Fruit fly (Drosophila melanogaster) whole organism, embryonic: Measurements from ENCODE around the gene sick.

ENCODE experiments used
- ATbp ChIP-seq: fragments of 200-800 bp; sonication (Bioruptor generic); optimal IDR thresholded peaks from 2 replicates; lab custom pipeline; 2017; ENCODE audit warnings: missing biosample characterization, mild to moderate bottlenecking, missing genetic modification characterization, missing genetic modification reagents
- Awh ChIP-seq: fragments of 200-800 bp; sonication (Bioruptor generic); IDR thresholded peaks from 2 replicates; pipeline ENCODE4, ENCODE4 v1.3.6; 2022; ENCODE audit warnings: missing biosample characterization, missing genetic modification characterization
- C15 ChIP-seq: fragments of 200-800 bp; sonication (Bioruptor generic); IDR thresholded peaks from 3 replicates; pipeline ENCODE4 v1.3.6; 2022; ENCODE audit warnings: missing biosample characterization, missing genetic modification characterization
- CG1024 ChIP-seq: fragments of 200-800 bp; sonication (Bioruptor generic); IDR thresholded peaks from 2 replicates; pipeline ENCODE4 v1.3.6; 2022; ENCODE audit warnings: missing biosample characterization, missing genetic modification characterization
- CG10267 ChIP-seq: fragments of 200-800 bp; sonication (Bioruptor generic); optimal IDR thresholded peaks from 2 replicates; lab custom pipeline; 2018; ENCODE audit warnings: missing biosample characterization, mild to moderate bottlenecking, missing genetic modification characterization, moderate library complexity
- CG11456 ChIP-seq: fragments of 200-800 bp; sonication (Bioruptor generic); IDR thresholded peaks from 3 replicates; pipeline ENCODE4 v1.3.6; 2022; ENCODE audit warnings: missing biosample characterization, missing genetic modification characterization
- CG11504 ChIP-seq: fragments of 200-800 bp; sonication (Bioruptor generic); optimal IDR thresholded peaks from 3 replicates; lab custom pipeline; 2019; ENCODE audit warnings: missing biosample characterization, mild to moderate bottlenecking, missing genetic modification characterization, moderate library complexity
- CG15601 ChIP-seq: fragments of 200-800 bp; sonication (Bioruptor generic); optimal IDR thresholded peaks from 3 replicates; lab custom pipeline; 2019; ENCODE audit warnings: missing biosample characterization, mild to moderate bottlenecking, missing genetic modification characterization, moderate library complexity
- CG1792 ChIP-seq: fragments of 200-800 bp; sonication (Bioruptor generic); optimal IDR thresholded peaks from 2 replicates; lab custom pipeline; 2016; ENCODE audit warnings: missing biosample characterization, missing genetic modification characterization
- CG18262 ChIP-seq: fragments of 200-800 bp; optimal IDR thresholded peaks from 3 replicates; lab custom pipeline; 2019; ENCODE audit warnings: missing biosample characterization, mild to moderate bottlenecking, missing genetic modification characterization, moderate library complexity
- CG2678 ChIP-seq: fragments of 200-800 bp; sonication (Bioruptor generic); optimal IDR thresholded peaks from 3 replicates; lab custom pipeline; 2019; ENCODE audit warnings: missing biosample characterization, mild to moderate bottlenecking, missing genetic modification characterization, moderate library complexity
- CG33557 ChIP-seq: fragments of 200-800 bp; sonication (Bioruptor generic); optimal IDR thresholded peaks from 2 replicates; lab custom pipeline; 2019; ENCODE audit warnings: missing biosample characterization, mild to moderate bottlenecking, missing genetic modification characterization, moderate library complexity
- CG4282 ChIP-seq: fragments of 200-800 bp; sonication (Bioruptor generic); optimal IDR thresholded peaks from 2 replicates; lab custom pipeline; 2016; ENCODE audit warnings: missing biosample characterization, missing genetic modification characterization
- CG6765 ChIP-seq: fragments of 200-800 bp; sonication (Bioruptor generic); optimal IDR thresholded peaks from 3 replicates; lab custom pipeline; 2017; ENCODE audit warnings: missing biosample characterization, mild to moderate bottlenecking, missing genetic modification characterization
- CG7839 ChIP-seq: fragments of 200-800 bp; sonication (Bioruptor generic); optimal IDR thresholded peaks from 3 replicates; lab custom pipeline; 2018; ENCODE audit warnings: missing biosample characterization, mild to moderate bottlenecking, missing genetic modification characterization, moderate library complexity
- CG8765 ChIP-seq: fragments of 200-800 bp; sonication (Bioruptor generic); IDR thresholded peaks from 2 replicates; pipeline ENCODE4 v1.3.6; 2022; ENCODE audit warnings: missing biosample characterization, missing genetic modification characterization
- CG9727 ChIP-seq: fragments of 200-800 bp; sonication (Bioruptor generic); optimal IDR thresholded peaks from 3 replicates; lab custom pipeline; 2017; ENCODE audit warnings: missing biosample characterization, mild to moderate bottlenecking, missing genetic modification characterization
- D19A ChIP-seq: fragments of 200-800 bp; optimal IDR thresholded peaks from 3 replicates; lab custom pipeline; 2019; ENCODE audit warnings: missing biosample characterization, mild to moderate bottlenecking, missing genetic modification characterization, moderate library complexity
- Dbx ChIP-seq: fragments of 200-800 bp; sonication (Bioruptor generic); IDR thresholded peaks from 3 replicates; pipeline ENCODE4 v1.3.6; 2022; ENCODE audit warnings: missing biosample characterization, missing genetic modification characterization
- Dip3 ChIP-seq: fragments of 200-800 bp; sonication (Bioruptor generic); optimal IDR thresholded peaks from 3 replicates; lab custom pipeline; 2016; ENCODE audit warnings: missing biosample characterization, missing genetic modification characterization
- Ets65A ChIP-seq: fragments of 200-800 bp; sonication (Bioruptor generic); peaks from one replicate; lab custom pipeline; 2016; ENCODE audit warnings: missing biosample characterization, missing genetic modification characterization
- H15 ChIP-seq: fragments of 200-800 bp; sonication (Bioruptor generic); IDR thresholded peaks from 3 replicates; pipeline ENCODE4 v1.3.6; 2022; ENCODE audit warnings: missing biosample characterization, missing genetic modification characterization
- Hr3 ChIP-seq: fragments of 200-800 bp; sonication (Bioruptor generic); optimal IDR thresholded peaks from 3 replicates; lab custom pipeline; 2016; ENCODE audit warnings: missing biosample characterization, missing genetic modification characterization
- Lpt ChIP-seq: fragments of >200 bp; optimal IDR thresholded peaks from 2 replicates; lab custom pipeline; 2018; ENCODE audit warnings: missing biosample characterization, missing genetic modification characterization
- MBD-R2 ChIP-seq: fragments of 200-800 bp; sonication (Bioruptor generic); IDR thresholded peaks from 2 replicates; pipeline ENCODE4 v1.3.6; 2022; ENCODE audit warnings: missing biosample characterization, missing genetic modification characterization
- Med ChIP-seq: fragments of 200-800 bp; sonication (Bioruptor generic); peaks from one replicate; lab custom pipeline; 2016; ENCODE audit warnings: missing biosample characterization, missing genetic modification characterization, mild to moderate bottlenecking, inconsistent platforms, moderate library complexity
- NC2β ChIP-seq: fragments of 200-800 bp; sonication (Bioruptor generic); optimal IDR thresholded peaks from 2 replicates; lab custom pipeline; 2016; ENCODE audit warnings: missing biosample characterization, missing genetic modification characterization
- Nf-YC ChIP-seq: fragments of 200-800 bp; optimal IDR thresholded peaks from 3 replicates; lab custom pipeline; 2019; ENCODE audit warnings: missing biosample characterization, mild to moderate bottlenecking, missing genetic modification characterization, moderate library complexity
- Spps ChIP-seq: fragments of 200-800 bp; sonication (Bioruptor generic); optimal IDR thresholded peaks from 2 replicates; lab custom pipeline; 2018; ENCODE audit warnings: missing biosample characterization, mild to moderate bottlenecking, missing genetic modification characterization
- Ssrp ChIP-seq: fragments of 200-800 bp; sonication (Bioruptor generic); optimal IDR thresholded peaks from 2 replicates; lab custom pipeline; 2018; ENCODE audit warnings: missing biosample characterization, mild to moderate bottlenecking, missing genetic modification characterization, moderate library complexity
- az2 ChIP-seq: fragments of 200-800 bp; sonication (Bioruptor generic); optimal IDR thresholded peaks from 3 replicates; lab custom pipeline; 2016; ENCODE audit warnings: missing biosample characterization, missing genetic modification characterization
- da ChIP-seq: fragments of 200-800 bp; sonication (Bioruptor generic); optimal IDR thresholded peaks from 2 replicates; lab custom pipeline; 2016; ENCODE audit warnings: missing biosample characterization, missing genetic modification characterization
- disco-r ChIP-seq: fragments of 200-800 bp; sonication (Bioruptor generic); optimal IDR thresholded peaks from 2 replicates; lab custom pipeline; 2016; ENCODE audit warnings: missing biosample characterization, missing genetic modification characterization
- dysf ChIP-seq: fragments of 200-800 bp; sonication (Bioruptor generic); IDR thresholded peaks from 3 replicates; pipeline ENCODE4 v1.3.6; 2022; ENCODE audit warnings: missing biosample characterization, missing genetic modification characterization
- emc ChIP-seq: fragments of 200-800 bp; sonication (Bioruptor generic); optimal IDR thresholded peaks from 2 replicates; lab custom pipeline; 2016; ENCODE audit warnings: missing biosample characterization, missing genetic modification characterization
- fd3F ChIP-seq: fragments of 200-800 bp; sonication (Bioruptor generic); optimal IDR thresholded peaks from 2 replicates; lab custom pipeline; 2018; ENCODE audit warnings: missing biosample characterization, mild to moderate bottlenecking, missing genetic modification characterization, moderate library complexity
- grau ChIP-seq: fragments of 200-800 bp; optimal IDR thresholded peaks from 3 replicates; lab custom pipeline; 2019; ENCODE audit warnings: missing biosample characterization, mild to moderate bottlenecking, missing genetic modification characterization, moderate library complexity
- nerfin-1 ChIP-seq: fragments of 200-800 bp; sonication (Bioruptor generic); optimal IDR thresholded peaks from 3 replicates; lab custom pipeline; 2019; ENCODE audit warnings: missing biosample characterization, mild to moderate bottlenecking, missing genetic modification characterization, moderate library complexity
- oc ChIP-seq: fragments of 200-800 bp; sonication (Bioruptor generic); optimal IDR thresholded peaks from 2 replicates; lab custom pipeline; 2018; ENCODE audit warnings: missing biosample characterization, mild to moderate bottlenecking, missing genetic modification characterization, moderate library complexity
- pan ChIP-seq, 4 experiments: fragments of >200 bp in 3 of 4; fragments of 200-800 bp in 1 of 4; sonication (Bioruptor generic) in 1 of 4; optimal IDR thresholded peaks in 3 of 4; IDR thresholded peaks in 1 of 4; 2 replicates each; pipeline versions ENCODE4 v1.3.6 to Lab custom; 2017 to 2022; ENCODE audit warnings: missing biosample characterization in 2 of 4, missing genetic modification characterization in 2 of 4, mixed read lengths in 1 of 4
- phol ChIP-seq: fragments of 200-800 bp; sonication (Bioruptor generic); optimal IDR thresholded peaks from 3 replicates; lab custom pipeline; 2018; ENCODE audit warnings: missing biosample characterization, mild to moderate bottlenecking, missing genetic modification characterization, moderate library complexity
- so ChIP-seq: fragments of 200-800 bp; sonication (Bioruptor generic); IDR thresholded peaks from 3 replicates; pipeline ENCODE4 v1.3.6; 2022; ENCODE audit warnings: missing biosample characterization, missing genetic modification characterization
- ssp ChIP-seq: fragments of 200-800 bp; sonication (Bioruptor generic); IDR thresholded peaks from 2 replicates; pipeline ENCODE4 v1.3.6; 2022; ENCODE audit warnings: missing biosample characterization, missing genetic modification characterization
- trem ChIP-seq: fragments of 200-800 bp; optimal IDR thresholded peaks from 3 replicates; lab custom pipeline; 2019; ENCODE audit warnings: missing biosample characterization, mild to moderate bottlenecking, missing genetic modification characterization, moderate library complexity
- tup ChIP-seq: fragments of 200-800 bp; sonication (Bioruptor generic); optimal IDR thresholded peaks from 2 replicates; lab custom pipeline; 2016; ENCODE audit warnings: missing biosample characterization, mild to moderate bottlenecking, missing genetic modification characterization, moderate library complexity
- twi ChIP-seq: fragments of 200-800 bp; optimal IDR thresholded peaks from 2 replicates; lab custom pipeline; 2019; ENCODE audit warnings: missing biosample characterization, mild to moderate bottlenecking, missing genetic modification characterization, moderate library complexity
- wor ChIP-seq: fragments of 200-800 bp; sonication (Bioruptor generic); IDR thresholded peaks from 2 replicates; pipeline ENCODE4 v1.3.6; 2022; ENCODE audit warnings: missing biosample characterization, missing genetic modification characterization
- yki ChIP-seq: fragments of >200 bp; optimal IDR thresholded peaks from 3 replicates; lab custom pipeline; 2018
- zen ChIP-seq: fragments of 200-800 bp; sonication (Bioruptor generic); optimal IDR thresholded peaks from 3 replicates; lab custom pipeline; 2018; ENCODE audit warnings: missing biosample characterization, mild to moderate bottlenecking, missing genetic modification characterization, moderate library complexity
- zf30C ChIP-seq: fragments of 200-800 bp; sonication (Bioruptor generic); optimal IDR thresholded peaks from 3 replicates; lab custom pipeline; 2018; ENCODE audit warnings: missing biosample characterization, mild to moderate bottlenecking, missing genetic modification characterization

Gene sick

DNA sequence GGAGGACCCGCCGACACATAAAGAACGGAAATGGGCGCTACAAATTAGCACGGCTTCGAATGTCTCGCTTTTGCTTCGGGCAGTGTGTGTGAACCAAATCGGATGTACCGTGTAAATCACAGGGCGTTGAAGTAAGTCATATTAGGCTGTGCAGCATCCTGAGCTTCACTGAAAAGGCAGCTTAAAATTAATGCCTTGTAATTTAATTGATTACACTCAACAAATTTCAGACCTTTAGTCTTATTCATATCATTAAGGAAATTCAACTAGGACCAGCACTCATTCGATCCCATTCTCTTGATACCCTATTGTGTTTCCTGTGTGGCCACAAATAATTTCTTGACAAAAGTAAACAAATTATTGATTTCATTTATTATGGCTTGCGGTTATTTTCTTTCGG lies 73.8 kb downstream of the sick start (continued):
- TF ChIP-seq NC2β (GFP tag; lab: Kevin White, UChicago): peak; percentile 33
- TF ChIP-seq so (GFP tag; lab: Robert Waterston, UW): peak; percentile 79
- TF ChIP-seq oc (tag; lab: Kevin White, UChicago): peak; percentile 4
- TF ChIP-seq fd3F (GFP tag; lab: Kevin White, UChicago): peak; percentile 50
- TF ChIP-seq Hr3: peak; percentile 53
- TF ChIP-seq CG8765: peak; percentile 88
- peak; percentile 32 for TF ChIP-seq tup
- TF ChIP-seq CG1792 (GFP tag; lab: Kevin White, UChicago): peak; percentile 33
- TF ChIP-seq wor (GFP tag; lab: Robert Waterston, UW): peak; percentile 66
- peak; percentile 39 for TF ChIP-seq D19A (tag; lab: Kevin White, UChicago)
- TF ChIP-seq CG1024 (GFP tag; lab: Robert Waterston, UW): peak; percentile 63
- TF ChIP-seq trem (tag; lab: Kevin White, UChicago): peak; percentile 39
- TF ChIP-seq dysf (GFP tag; lab: Robert Waterston, UW): peak; percentile 87
- TF ChIP-seq CG6765: no peak
- TF ChIP-seq, all 482 proteins: peak for 306

- peak; percentile 20 for TF ChIP-seq Med (GFP tag; lab: Kevin White, UChicago)
- TF ChIP-seq da: no peak
- TF ChIP-seq Ets65A (GFP tag; lab: Kevin White, UChicago): peak; percentile 4
- peak; percentile 52 for TF ChIP-seq grau
- TF ChIP-seq Awh (GFP tag; lab: Robert Waterston, UW): no peak
- TF ChIP-seq, all 482 proteins: peak for 3
Observed at dm6 chr2L:19872109-19872508, 75.9 kb downstream of the sick start.

DNA sequence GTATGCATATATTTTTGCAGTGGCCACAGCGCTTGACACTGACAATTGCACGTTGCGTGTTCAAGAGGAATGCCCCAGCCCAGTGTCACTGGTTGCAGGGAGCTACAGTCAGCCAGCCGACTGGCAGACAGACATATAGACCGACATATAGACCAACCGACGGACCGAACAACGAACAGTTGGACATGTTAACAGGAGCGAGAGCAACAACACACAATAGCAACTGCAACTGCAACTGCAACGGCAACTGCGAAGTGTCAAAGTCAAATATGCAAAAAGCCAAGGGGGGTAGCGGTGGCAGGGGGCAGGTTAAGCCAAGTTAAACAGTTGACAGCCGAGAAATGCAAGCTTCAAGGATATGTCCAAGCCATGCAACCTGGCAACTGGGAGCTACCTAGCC lies 78.8 kb downstream of the sick start:
- TF ChIP-seq H15 (GFP tag; lab: Robert Waterston, UW) (no peak), CG7839 (no peak), emc (GFP tag; lab: Kevin White, UChicago) (no peak), yki (no peak), Dip3 (GFP tag; lab: Kevin White, UChicago) (no peak), pan (optimal IDR thresholded peaks at IDR 0.05; lab: Kevin White, UChicago) (no peak), pan (GFP tag; optimal IDR thresholded peaks at IDR 0.05 in 1 of 2, IDR thresholded peaks at IDR 0.05 in 1 of 2) (no peak), Nf-YC (tag; lab: Kevin White, UChicago) (no peak), C15 (GFP tag; lab: Robert Waterston, UW) (no peak), CG18262 (tag; lab: Kevin White, UChicago) (no peak), CG4282 (GFP tag; lab: Kevin White, UChicago) (no peak), twi (tag; lab: Kevin White, UChicago) (no peak), Dbx (GFP tag; lab: Robert Waterston, UW) (no peak), Ssrp (tag; lab: Kevin White, UChicago) (no peak), CG9727 (GFP tag; lab: Kevin White, UChicago) (no peak), CG2678 (no peak), ssp (GFP tag; lab: Robert Waterston, UW) (no peak), Lpt (GFP tag; lab: Kevin White, UChicago) (no peak), MBD-R2 (no peak), disco-r (GFP tag; lab: Kevin White, UChicago) (no peak)
- TF ChIP-seq, all 482 proteins: peak for 0

- TF ChIP-seq az2 (GFP tag; lab: Kevin White, UChicago) (peak; percentile 26), CG10267 (tag; lab: Kevin White, UChicago) (peak; percentile 43), CG11456 (GFP tag; lab: Robert Waterston, UW) (no peak), Spps (tag; lab: Kevin White, UChicago) (peak; percentile 53), zf30C (GFP tag; lab: Kevin White, UChicago) (peak; percentile 45), CG15601 (peak; percentile 53), phol (tag; lab: Kevin White, UChicago) (peak; percentile 64), nerfin-1 (tag; lab: Kevin White, UChicago) (peak; percentile 41), CG33557 (peak; percentile 29), ATbp (peak; percentile 45), zen (peak; percentile 10), CG11504 (tag; lab: Kevin White, UChicago) (peak; percentile 3)
Observed at dm6 chr2L:19884444-19884843, 88.3 kb downstream of the sick start.
